Worm (Caenorhabditis elegans) whole organism, L4 larva: Measurements from ENCODE around the gene cpsf-3.

Experiments
- hlh-30 ChIP-seq: sonication (generic microtip); optimal IDR thresholded peaks from 2 replicates; lab custom pipeline; 2017; ENCODE audit warnings: antibody characterized with exemption, mild to moderate bottlenecking, missing genetic modification characterization, missing compliant biosample characterization; ENCODE audit not compliant: insufficient read depth
- nhr-237 ChIP-seq: sonication (generic microtip); optimal IDR thresholded peaks from 2 replicates; lab custom pipeline; 2017; ENCODE audit warnings: missing biosample characterization, missing genetic modification characterization
- pqm-1 ChIP-seq: sonication (generic microtip); optimal IDR thresholded peaks from 2 replicates; lab custom pipeline; 2017; ENCODE audit warnings: missing biosample characterization, missing genetic modification characterization
- zag-1 ChIP-seq: fragments of 150-350 bp; optimal IDR thresholded peaks from 2 replicates; lab custom pipeline; 2014; ENCODE audit warnings: missing biosample characterization, missing genetic modification characterization

ce11 chrIV:13322429-13322828 is 39.8 kb upstream of the cpsf-3 start:
- TF ChIP-seq zag-1 (tag; lab: Kevin White, UChicago) (no peak), nhr-237 (tag; lab: Kevin White, UChicago) (no peak), hlh-30 (tag; lab: Kevin White, UChicago) (peak; percentile 88), pqm-1 (tag; lab: Kevin White, UChicago) (peak; percentile 22)
